Fruit fly (Drosophila melanogaster): Measurements from ENCODE around the gene RabX6.

DNA sequence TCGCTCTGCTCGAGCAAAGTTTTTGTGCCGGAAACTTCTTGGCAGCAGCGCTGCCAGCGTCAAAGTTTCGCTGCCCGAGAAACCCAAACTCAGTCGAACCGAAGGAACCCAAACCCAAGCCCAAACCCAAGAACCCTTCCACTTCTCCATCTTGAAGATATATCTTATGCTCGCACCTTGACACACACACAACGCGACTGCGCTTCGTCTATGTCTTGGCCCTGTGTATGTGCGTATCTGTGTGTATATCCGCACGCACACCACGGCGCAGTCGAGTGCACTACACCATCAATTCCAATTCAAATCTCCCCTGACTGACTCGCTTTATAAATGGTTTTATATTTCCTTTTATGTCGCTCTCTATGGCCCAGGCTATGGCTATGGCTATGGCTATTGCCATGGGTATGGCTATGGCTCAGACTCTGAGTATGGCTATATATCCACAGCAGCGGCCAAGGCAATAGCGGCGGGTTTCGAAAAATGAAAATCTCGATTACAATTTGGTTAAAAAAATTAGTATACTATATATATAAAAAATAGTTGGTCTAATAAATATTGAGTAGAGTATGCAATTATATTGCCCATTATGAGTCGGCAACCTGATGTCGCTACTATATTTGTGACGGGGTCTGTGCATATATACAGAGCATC is 6.2 kb downstream of the RabX6 start:
- TF ChIP-seq CG8478 (optimal IDR thresholded peaks at IDR 0.05) = no peak
- no peak for TF ChIP-seq CTCF (optimal IDR thresholded peaks at IDR 0.05)

Measured in S2 (cell line).